Worm (Caenorhabditis elegans): ENCODE measurements around the gene Y57A10B.6.

- no peak for TF ChIP-seq klf-2 (GFP tag; conservative IDR thresholded peaks at IDR 0.05)
- TF ChIP-seq ref-1 (GFP tag; conservative IDR thresholded peaks at IDR 0.05) = no peak
- no peak for TF ChIP-seq flt-1 (GFP tag; IDR thresholded peaks at IDR 0.05)
- no peak for TF ChIP-seq ztf-29 (GFP tag; IDR thresholded peaks at IDR 0.05)
- no peak for TF ChIP-seq ztf-23 (GFP tag; IDR thresholded peaks at IDR 0.05)
- no peak for TF ChIP-seq cog-1 (tag; optimal IDR thresholded peaks at IDR 0.05)
Observed at ce11 chrII:12352115-12352514, 37.8 kb upstream of the Y57A10B.6 start, which contains the start of gene ras-1.
